Worm (Caenorhabditis elegans) whole organism, early embryonic: ENCODE data around the gene F46F5.14.

ENCODE experiments used
- F13C5.2 ChIP-seq: sonication (generic microtip); optimal IDR thresholded peaks from 2 replicates; lab custom pipeline; 2017; ENCODE audit warnings: mild to moderate bottlenecking, missing genetic modification characterization, inconsistent platforms, missing compliant biosample characterization
- aly-1 ChIP-seq: sonication (generic microtip); optimal IDR thresholded peaks from 2 replicates; lab custom pipeline; 2016; ENCODE audit warnings: missing genetic modification characterization, missing compliant biosample characterization
- ama-1 ChIP-seq: fragments of 150-350 bp; optimal IDR thresholded peaks from 2 replicates; lab custom pipeline; 2014
- ceh-13 ChIP-seq: fragments of 200-800 bp; sonication (Bioruptor generic); optimal IDR thresholded peaks from 2 replicates; lab custom pipeline; 2018; ENCODE audit warnings: mild to moderate bottlenecking, missing genetic modification characterization, missing compliant biosample characterization
- flt-1 ChIP-seq: fragments of 200-800 bp; sonication (Bioruptor generic); IDR thresholded peaks from 2 replicates; pipeline ENCODE4 v1.3.6; 2022; ENCODE audit warnings: missing genetic modification characterization, missing compliant biosample characterization
- hmbx-1 ChIP-seq: sonication (generic microtip); optimal IDR thresholded peaks from 2 replicates; lab custom pipeline; 2016; ENCODE audit warnings: mild to moderate bottlenecking, missing genetic modification characterization, missing compliant biosample characterization
- hmg-4 ChIP-seq: fragments of 200-800 bp; sonication (Bioruptor generic); optimal IDR thresholded peaks from 2 replicates; lab custom pipeline; 2018; ENCODE audit warnings: mild to moderate bottlenecking, missing genetic modification characterization, missing compliant biosample characterization
- hnd-1 ChIP-seq: sonication (generic microtip); optimal IDR thresholded peaks from 2 replicates; lab custom pipeline; 2016; ENCODE audit warnings: missing genetic modification characterization, missing compliant biosample characterization
- pes-1 ChIP-seq: fragments of 200-800 bp; sonication (Bioruptor generic); IDR thresholded peaks from 2 replicates; pipeline ENCODE4 v1.3.6; 2022; ENCODE audit warnings: missing genetic modification reagents, missing genetic modification characterization, missing compliant biosample characterization
- tbx-37 ChIP-seq: fragments of 200-800 bp; sonication (Bioruptor generic); conservative IDR thresholded peaks from 2 replicates; pipeline ENCODE4 v1.3.6; 2022; ENCODE audit warnings: missing genetic modification reagents, missing genetic modification characterization, missing compliant biosample characterization

DNA sequence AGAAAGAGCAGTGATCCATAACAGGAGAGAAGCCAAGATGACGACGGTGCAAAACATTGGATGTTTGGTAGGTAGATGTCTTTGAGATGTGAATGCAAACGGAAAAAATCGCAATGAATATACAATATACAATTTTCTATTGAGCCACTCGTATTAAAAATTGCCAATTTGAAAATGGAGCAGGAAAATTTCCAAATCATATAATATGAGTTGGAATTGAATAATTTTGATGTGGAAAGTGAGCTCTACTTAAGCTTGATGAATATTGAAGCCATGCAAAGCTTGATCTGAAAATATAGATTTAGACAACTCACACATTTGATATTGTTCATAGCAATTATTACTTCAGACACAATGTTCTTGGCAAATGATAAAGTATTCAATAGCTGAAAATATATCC is 38.6 kb downstream of the F46F5.14 start, which contains the start of gene F28A10.8:
- TF ChIP-seq tbx-37 (GFP tag; lab: Robert Waterston, UW) (no peak), ama-1 (lab: Kevin White, UChicago) (no peak), pes-1 (GFP tag; lab: Robert Waterston, UW) (no peak), F13C5.2 (tag; lab: Kevin White, UChicago) (no peak), flt-1 (no peak), aly-1 (no peak), hnd-1 (tag; lab: Kevin White, UChicago) (no peak), hmg-4 (no peak), ceh-13 (GFP tag; lab: Kevin White, UChicago) (no peak), hmbx-1 (tag; lab: Kevin White, UChicago) (no peak)
